Fruit fly (Drosophila melanogaster): ENCODE measurements around the gene Octalpha2R.

The Octalpha2R gene

DNA sequence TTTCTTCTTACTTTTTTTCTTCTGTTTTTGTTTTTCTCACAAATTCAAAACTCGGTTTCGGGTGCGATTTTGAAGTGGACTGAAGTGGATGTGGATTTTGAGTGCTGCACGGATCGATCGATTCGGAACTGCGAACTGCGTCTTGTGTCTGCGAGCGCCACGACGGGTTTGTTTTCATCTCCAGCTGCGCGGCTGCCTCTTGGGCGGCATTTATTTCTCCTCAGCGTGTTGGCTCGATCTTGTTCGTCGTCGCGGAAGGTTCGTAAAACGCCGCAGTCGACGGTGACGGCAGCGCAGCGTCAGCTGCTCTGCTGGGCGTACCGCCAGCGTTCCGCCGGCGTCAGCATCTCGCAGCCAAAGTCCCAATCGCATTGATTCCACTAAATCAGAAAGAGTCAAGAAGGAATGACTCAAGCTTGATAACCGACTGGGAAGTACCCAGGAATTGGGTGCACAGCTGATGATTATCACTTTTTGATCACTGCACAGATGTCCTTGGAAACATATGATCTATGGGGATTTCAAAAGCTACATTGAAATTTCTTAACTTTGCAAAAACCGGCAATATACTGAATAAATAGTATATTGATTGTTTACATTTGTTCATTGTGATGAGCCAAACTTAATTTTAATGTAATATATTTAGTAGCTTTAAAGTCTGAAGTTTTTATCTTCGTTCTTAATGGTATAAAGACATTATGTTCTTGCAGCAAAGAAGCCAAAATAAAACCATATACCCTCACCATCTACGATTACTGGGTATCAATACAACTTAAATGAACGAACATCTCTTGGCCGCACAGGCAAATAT, 53.8 kb downstream of the Octalpha2R start, which contains the start of gene CG7720 (continued):
- TF ChIP-seq Opbp (GFP tag; IDR thresholded peaks at IDR 0.05; ENCODE audit: partially characterized antibody) = no peak
- TF ChIP-seq nerfin-1 (tag; optimal IDR thresholded peaks at IDR 0.05) = no peak
- no peak for TF ChIP-seq Dip3 (GFP tag; optimal IDR thresholded peaks at IDR 0.05)
- no peak for TF ChIP-seq CG4282 (GFP tag; optimal IDR thresholded peaks at IDR 0.05)
- no peak for TF ChIP-seq Optix (GFP tag; IDR thresholded peaks at IDR 0.05)
- TF ChIP-seq bab2 (GFP tag; optimal IDR thresholded peaks at IDR 0.05) = no peak
- TF ChIP-seq Dbx (GFP tag; IDR thresholded peaks at IDR 0.05) = no peak
- TF ChIP-seq kni (GFP tag; optimal IDR thresholded peaks at IDR 0.05) = no peak
- TF ChIP-seq CG31224 (GFP tag; IDR thresholded peaks at IDR 0.05) = no peak
- TF ChIP-seq Lim3 (GFP tag; IDR thresholded peaks at IDR 0.05) = no peak
- TF ChIP-seq CG2199 (GFP tag; IDR thresholded peaks at IDR 0.05) = no peak
- no peak for TF ChIP-seq Xrp1 (GFP tag; IDR thresholded peaks at IDR 0.05)
- TF ChIP-seq run (tag; optimal IDR thresholded peaks at IDR 0.05) = no peak
- TF ChIP-seq CG5180 (GFP tag; optimal IDR thresholded peaks at IDR 0.05) = peak; percentile 97
- TF ChIP-seq HmgD (GFP tag; optimal IDR thresholded peaks at IDR 0.05) = no peak
- peak; percentile 18 for TF ChIP-seq caup (GFP tag; optimal IDR thresholded peaks at IDR 0.05; ENCODE audit: severe bottlenecking)
- TF ChIP-seq Sry-δ (GFP tag; optimal IDR thresholded peaks at IDR 0.05) = no peak
- TF ChIP-seq CG15601 (tag; optimal IDR thresholded peaks at IDR 0.05) = peak; percentile 10
- TF ChIP-seq sima (GFP tag; optimal IDR thresholded peaks at IDR 0.05) = no peak
- peak; percentile 95 for TF ChIP-seq Adf1 (GFP tag; IDR thresholded peaks at IDR 0.05)
- TF ChIP-seq ranshi (GFP tag; IDR thresholded peaks at IDR 0.05) = 0 out of 2 replicates have a peak, but pooled peaks have one; percentile 9
- no peak for TF ChIP-seq zen2 (GFP tag; IDR thresholded peaks at IDR 0.05; ENCODE audit: partially characterized antibody)
- TF ChIP-seq CG10431 (GFP tag; optimal IDR thresholded peaks at IDR 0.05) = no peak
- TF ChIP-seq amos (GFP tag; IDR thresholded peaks at IDR 0.05; ENCODE audit: partially characterized antibody) = no peak
- TF ChIP-seq CG2875 (GFP tag; optimal IDR thresholded peaks at IDR 0.05) = no peak
- no peak for TF ChIP-seq hkb (optimal IDR thresholded peaks at IDR 0.05)
- TF ChIP-seq hkb (GFP tag; IDR thresholded peaks at IDR 0.05) = no peak
- TF ChIP-seq CG3995 (GFP tag; optimal IDR thresholded peaks at IDR 0.05) = no peak
- peak; percentile 54 for TF ChIP-seq lilli (GFP tag; optimal IDR thresholded peaks at IDR 0.05)
- no peak for TF ChIP-seq yki (optimal IDR thresholded peaks at IDR 0.05)
- TF ChIP-seq CG7556 (GFP tag; optimal IDR thresholded peaks at IDR 0.05) = peak; percentile 58
- TF ChIP-seq ERR (GFP tag; optimal IDR thresholded peaks at IDR 0.05) = no peak
- no peak for TF ChIP-seq jing (GFP tag; optimal IDR thresholded peaks at IDR 0.05)
- TF ChIP-seq gt (GFP tag; IDR thresholded peaks at IDR 0.05) = no peak
- no peak for TF ChIP-seq CG32772 (GFP tag; IDR thresholded peaks at IDR 0.05)
- TF ChIP-seq C15 (GFP tag; IDR thresholded peaks at IDR 0.05) = no peak
- TF ChIP-seq CG33213 (GFP tag; optimal IDR thresholded peaks at IDR 0.05) = no peak
- no peak for TF ChIP-seq mld (GFP tag; IDR thresholded peaks at IDR 0.05; ENCODE audit: partially characterized antibody)
- no peak for TF ChIP-seq Taf1 (GFP tag; IDR thresholded peaks at IDR 0.05)
- no peak for TF ChIP-seq Fer2 (tag; optimal IDR thresholded peaks at IDR 0.05)
- TF ChIP-seq CG10209 (GFP tag; optimal IDR thresholded peaks at IDR 0.05) = peak; percentile 46
- no peak for TF ChIP-seq CG10462 (GFP tag; optimal IDR thresholded peaks at IDR 0.05)
- TF ChIP-seq Bteb2 (GFP tag; optimal IDR thresholded peaks at IDR 0.05) = peak; percentile 18
- TF ChIP-seq corto (GFP tag; optimal IDR thresholded peaks at IDR 0.05) = no peak
- no peak for TF ChIP-seq CG17568 (GFP tag; optimal IDR thresholded peaks at IDR 0.05)
- TF ChIP-seq unpg (GFP tag; optimal IDR thresholded peaks at IDR 0.05) = peak; percentile 11
- no peak for TF ChIP-seq Sin3A (optimal IDR thresholded peaks at IDR 0.05)
- TF ChIP-seq CG16813 (GFP tag; IDR thresholded peaks at IDR 0.05; ENCODE audit: partially characterized antibody) = peak; percentile 16; the same call in 1 of the 3 replicates
- TF ChIP-seq schlank (tag; optimal IDR thresholded peaks at IDR 0.05) = no peak
- no peak for TF ChIP-seq ken (GFP tag; IDR thresholded peaks at IDR 0.05)

All from whole organism, embryonic.